Worm (Caenorhabditis elegans): Measurements from ENCODE around the gene cnc-2.

DNA sequence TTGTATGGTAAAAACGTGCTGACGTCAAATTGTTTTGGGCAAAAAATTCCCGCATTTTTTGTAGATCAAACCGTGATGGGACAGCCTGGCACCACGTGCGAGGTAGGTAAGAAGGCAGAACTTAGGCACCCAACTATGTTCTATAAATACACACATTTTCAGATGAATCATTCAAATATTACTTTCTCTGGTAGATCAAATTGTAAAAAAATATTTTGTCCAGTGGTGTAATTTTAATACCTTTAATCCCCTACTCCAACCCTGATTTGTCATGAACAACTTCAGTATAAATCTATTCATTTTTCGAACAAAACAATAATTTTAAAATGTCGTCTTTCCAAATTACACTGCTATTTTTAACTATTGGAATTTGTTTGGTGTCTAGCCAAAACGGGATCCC, 44.5 kb upstream of the cnc-2 start, which contains the start of gene spig-7:
- TF ChIP-seq him-1 (tag; optimal IDR thresholded peaks at IDR 0.05) (no peak), dao-5 (tag; optimal IDR thresholded peaks at IDR 0.05) (no peak), W03F9.2 (tag; optimal IDR thresholded peaks at IDR 0.05) (no peak)

Data from whole organism, L4/young adult.